Fruit fly (Drosophila melanogaster): Measurements from ENCODE around the gene Gas41.

Gas41 gene

dm6 chr2L:6931821-6932220, 18.2 kb downstream of the Gas41 start, which contains the start of gene CG43232:
CG43232 (plus strand) TSS chr2L:6932121.
- TF ChIP-seq MBD-R2 (GFP tag; IDR thresholded peaks at IDR 0.05) (no peak), Max (GFP tag; optimal IDR thresholded peaks at IDR 0.05) (no peak), br (optimal IDR thresholded peaks at IDR 0.05) (no peak), CG4820 (GFP tag; optimal IDR thresholded peaks at IDR 0.05) (no peak), mirr (GFP tag; optimal IDR thresholded peaks at IDR 0.05) (no peak), CG10565 (GFP tag; optimal IDR thresholded peaks at IDR 0.05) (no peak), B-H1 (GFP tag; IDR thresholded peaks at IDR 0.05) (no peak), CG8478 (optimal IDR thresholded peaks at IDR 0.05) (no peak), Camta (GFP tag; optimal IDR thresholded peaks at IDR 0.05) (no peak), Hand (GFP tag; optimal IDR thresholded peaks at IDR 0.05) (no peak), CG2875 (GFP tag; optimal IDR thresholded peaks at IDR 0.05) (no peak), nmo (GFP tag; optimal IDR thresholded peaks at IDR 0.05) (no peak), TFAM (GFP tag; optimal IDR thresholded peaks at IDR 0.05) (no peak)

DNA sequence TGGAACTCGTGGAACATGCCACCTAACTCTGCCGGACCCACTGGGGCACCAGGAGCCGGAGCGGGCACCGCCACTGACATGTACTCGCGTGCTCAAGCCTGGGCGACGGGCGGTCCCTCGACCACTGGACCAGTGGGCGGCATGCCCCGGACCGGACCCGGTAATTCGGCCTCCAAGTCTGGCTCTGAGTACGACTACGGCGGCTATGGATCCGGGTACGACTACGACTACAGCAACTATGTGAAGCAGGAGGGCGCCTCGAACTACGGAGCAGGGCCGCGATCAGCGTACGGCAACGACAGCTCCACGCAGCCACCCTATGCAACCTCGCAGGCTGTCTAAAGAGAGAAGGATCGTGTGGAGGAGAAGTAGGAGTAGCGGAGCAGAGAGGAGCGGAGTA, 24.9 kb downstream of the Gas41 start:
- no peak for TF ChIP-seq CG7839 (tag; optimal IDR thresholded peaks at IDR 0.05)
- TF ChIP-seq B-H1 (GFP tag; IDR thresholded peaks at IDR 0.05) = no peak
- TF ChIP-seq yki (optimal IDR thresholded peaks at IDR 0.05) = no peak
- no peak for TF ChIP-seq CG10274 (GFP tag; optimal IDR thresholded peaks at IDR 0.05)
- TF ChIP-seq Deaf1 (tag; optimal IDR thresholded peaks at IDR 0.05) = no peak
- TF ChIP-seq Nf-YB (GFP tag; optimal IDR thresholded peaks at IDR 0.05) = no peak
- peak; percentile 32; the same call in 1 of the 3 replicates for TF ChIP-seq knrl (GFP tag; IDR thresholded peaks at IDR 0.05; ENCODE audit: partially characterized antibody)
- TF ChIP-seq sens (GFP tag) = peak; percentile 27
- TF ChIP-seq slou (GFP tag; optimal IDR thresholded peaks at IDR 0.05) = no peak
- peak; percentile 75 for TF ChIP-seq Med (GFP tag)
- peak; percentile 80 for TF ChIP-seq Ets65A (GFP tag)
- no peak for TF ChIP-seq CG11695 (GFP tag; IDR thresholded peaks at IDR 0.05)
- TF ChIP-seq z (GFP tag; IDR thresholded peaks at IDR 0.05) = no peak
- no peak for TF ChIP-seq inv (GFP tag; IDR thresholded peaks at IDR 0.05; ENCODE audit: partially characterized antibody)

DNA sequence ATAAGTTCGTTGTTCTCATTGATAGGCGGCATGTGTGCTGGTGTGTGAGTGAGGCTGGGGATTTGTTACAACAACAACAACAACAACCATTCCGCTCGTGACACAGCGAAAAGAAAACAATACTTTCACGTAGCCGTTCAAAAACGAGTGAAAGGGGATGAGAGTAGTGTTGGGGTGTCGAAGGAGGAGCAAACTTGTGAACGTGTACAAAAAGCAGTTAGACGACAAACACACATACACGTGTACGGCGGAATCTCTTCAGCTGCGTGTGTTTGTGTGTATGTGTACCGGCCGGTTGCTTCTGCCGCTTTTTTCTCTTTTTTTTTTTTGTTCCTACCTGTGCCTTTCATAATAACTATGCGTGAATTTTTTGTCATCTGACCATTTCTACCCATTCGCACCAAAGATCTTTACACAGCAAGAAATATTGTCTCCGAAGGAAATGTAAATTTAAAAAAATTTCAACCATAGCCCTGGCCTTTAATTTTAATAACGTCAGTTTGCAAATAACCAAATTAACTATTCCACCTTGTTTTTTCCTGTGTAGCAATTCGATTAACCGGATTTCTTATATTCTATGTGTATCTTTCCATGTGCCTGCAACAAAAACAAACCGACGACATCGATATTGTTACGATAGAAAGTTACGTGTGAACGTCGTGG, 27.8 kb downstream of the Gas41 start:
- TF ChIP-seq p53 (GFP tag; optimal IDR thresholded peaks at IDR 0.05) (no peak), Myb (GFP tag; optimal IDR thresholded peaks at IDR 0.05) (peak; percentile 48), MESR4 (GFP tag; optimal IDR thresholded peaks at IDR 0.05) (no peak), CG4820 (GFP tag; optimal IDR thresholded peaks at IDR 0.05) (peak; percentile 72), Mad (GFP tag; optimal IDR thresholded peaks at IDR 0.05) (peak; percentile 63), CG4730 (GFP tag; IDR thresholded peaks at IDR 0.05) (no peak; the same call in 1 of the 2 replicates), NK7.1 (GFP tag; optimal IDR thresholded peaks at IDR 0.05) (peak; percentile 33), gsb (GFP tag; IDR thresholded peaks at IDR 0.05) (no peak; the same call in 1 of the 2 replicates), CG30403 (GFP tag; optimal IDR thresholded peaks at IDR 0.05) (peak; percentile 74), chinmo (GFP tag; IDR thresholded peaks at IDR 0.05; ENCODE audit: partially characterized antibody) (0 out of 4 replicates have a peak, but pooled peaks have one; percentile 18), CG34376 (GFP tag; optimal IDR thresholded peaks at IDR 0.05) (no peak), Camta (GFP tag; optimal IDR thresholded peaks at IDR 0.05) (peak; percentile 65), CG13775 (GFP tag; optimal IDR thresholded peaks at IDR 0.05) (peak; percentile 53), CG9932 (GFP tag; IDR thresholded peaks at IDR 0.05) (no peak), CG14965 (GFP tag; optimal IDR thresholded peaks at IDR 0.05; ENCODE audit: borderline replicate concordance) (no peak), HLHmδ (GFP tag; optimal IDR thresholded peaks at IDR 0.05) (no peak), CG9727 (GFP tag; optimal IDR thresholded peaks at IDR 0.05) (peak; percentile 71), CG2199 (GFP tag; IDR thresholded peaks at IDR 0.05) (peak; percentile 46; the same call in 2 of the 3 replicates), CG8359 (GFP tag; optimal IDR thresholded peaks at IDR 0.05; ENCODE audit: borderline replicate concordance) (no peak), lbe (GFP tag; optimal IDR thresholded peaks at IDR 0.05) (peak; percentile 26), bcd (GFP tag; optimal IDR thresholded peaks at IDR 0.05) (no peak), crol (GFP tag; IDR thresholded peaks at IDR 0.05) (no peak), Chrac-16 (GFP tag; optimal IDR thresholded peaks at IDR 0.05) (peak; percentile 62), Hr3 (GFP tag; optimal IDR thresholded peaks at IDR 0.05) (peak; percentile 35), CG7928 (GFP tag; optimal IDR thresholded peaks at IDR 0.05) (no peak), Atf6 (GFP tag; IDR thresholded peaks at IDR 0.05) (peak; percentile 74)

All from whole organism, embryonic.